Fruit fly (Drosophila melanogaster) whole organism, embryonic: ENCODE measurements around the gene CG4586.

Source experiments
- Abd-B ChIP-seq: fragments of 200-800 bp; sonication (Bioruptor generic); optimal IDR thresholded peaks from 2 replicates; lab custom pipeline; 2018; ENCODE audit warnings: missing biosample characterization, mild to moderate bottlenecking, missing genetic modification characterization, moderate library complexity
- Atf6 ChIP-seq: fragments of 200-800 bp; sonication (Bioruptor generic); IDR thresholded peaks from 2 replicates; pipeline ENCODE4 v1.3.6; 2022; ENCODE audit warnings: missing biosample characterization, missing genetic modification characterization
- B-H1 ChIP-seq: fragments of 200-800 bp; sonication (Bioruptor generic); IDR thresholded peaks from 3 replicates; pipeline ENCODE4 v1.3.6; 2022; ENCODE audit warnings: missing biosample characterization, missing genetic modification characterization
- Bgb ChIP-seq: fragments of 200-800 bp; sonication (Bioruptor generic); IDR thresholded peaks from 2 replicates; pipeline ENCODE4 v1.3.6; 2022; ENCODE audit warnings: missing biosample characterization, missing genetic modification characterization; ENCODE audit not compliant: partially characterized antibody
- CG10959 ChIP-seq: fragments of 200-800 bp; sonication (Bioruptor generic); IDR thresholded peaks from 2 replicates; pipeline ENCODE4 v1.3.6; 2022; ENCODE audit warnings: missing biosample characterization, missing genetic modification characterization
- CG11456 ChIP-seq: fragments of 200-800 bp; sonication (Bioruptor generic); IDR thresholded peaks from 3 replicates; pipeline ENCODE4 v1.3.6; 2022; ENCODE audit warnings: missing biosample characterization, missing genetic modification characterization
- CG12219 ChIP-seq: fragments of 200-800 bp; sonication (Bioruptor generic); optimal IDR thresholded peaks from 3 replicates; lab custom pipeline; 2018; ENCODE audit warnings: missing biosample characterization, mild to moderate bottlenecking, missing genetic modification characterization
- CG15601 ChIP-seq: fragments of 200-800 bp; sonication (Bioruptor generic); optimal IDR thresholded peaks from 3 replicates; lab custom pipeline; 2019; ENCODE audit warnings: missing biosample characterization, mild to moderate bottlenecking, missing genetic modification characterization, moderate library complexity
- CG1602 ChIP-seq: fragments of 200-800 bp; sonication (Bioruptor generic); optimal IDR thresholded peaks from 3 replicates; lab custom pipeline; 2016; ENCODE audit warnings: missing biosample characterization, missing genetic modification characterization
- CG1603 ChIP-seq: fragments of 200-800 bp; sonication (Bioruptor generic); optimal IDR thresholded peaks from 2 replicates; lab custom pipeline; 2019; ENCODE audit warnings: missing biosample characterization, mild to moderate bottlenecking, missing genetic modification characterization, moderate library complexity
- CG17612 ChIP-seq: fragments of 200-800 bp; sonication (Bioruptor generic); IDR thresholded peaks from 2 replicates; pipeline ENCODE4 v1.3.6; 2022; ENCODE audit warnings: missing biosample characterization, missing genetic modification characterization
- CG17802 ChIP-seq: fragments of 200-800 bp; sonication (Bioruptor generic); optimal IDR thresholded peaks from 2 replicates; lab custom pipeline; 2018; ENCODE audit warnings: missing biosample characterization, mild to moderate bottlenecking, missing genetic modification characterization, moderate library complexity
- CG2678 ChIP-seq: fragments of 200-800 bp; sonication (Bioruptor generic); optimal IDR thresholded peaks from 3 replicates; lab custom pipeline; 2019; ENCODE audit warnings: missing biosample characterization, mild to moderate bottlenecking, missing genetic modification characterization, moderate library complexity
- CG30403 ChIP-seq: fragments of 200-800 bp; sonication (Bioruptor generic); optimal IDR thresholded peaks from 3 replicates; lab custom pipeline; 2016; ENCODE audit warnings: missing biosample characterization, missing genetic modification characterization
- CG31388 ChIP-seq: fragments of 200-800 bp; sonication (Bioruptor generic); optimal IDR thresholded peaks from 2 replicates; lab custom pipeline; 2016; ENCODE audit warnings: missing biosample characterization, missing genetic modification characterization
- CG32532 ChIP-seq: fragments of 200-800 bp; sonication (Bioruptor generic); IDR thresholded peaks from 2 replicates; pipeline ENCODE4 v1.3.6; 2022; ENCODE audit warnings: missing biosample characterization, missing genetic modification characterization
- CG4328 ChIP-seq: fragments of 200-800 bp; sonication (Bioruptor generic); optimal IDR thresholded peaks from 3 replicates; lab custom pipeline; 2017; ENCODE audit warnings: missing biosample characterization, missing genetic modification reagents, missing genetic modification characterization
- CG7928 ChIP-seq: fragments of 200-800 bp; sonication (Bioruptor generic); optimal IDR thresholded peaks from 2 replicates; lab custom pipeline; 2017; ENCODE audit warnings: missing biosample characterization, mild to moderate bottlenecking, missing genetic modification characterization
- CG7963 ChIP-seq: fragments of 200-800 bp; sonication (Bioruptor generic); IDR thresholded peaks from 3 replicates; pipeline ENCODE4 v1.3.6; 2022; ENCODE audit warnings: missing biosample characterization, missing genetic modification characterization; ENCODE audit not compliant: partially characterized antibody
- CG8478 ChIP-seq: fragments of >200 bp; optimal IDR thresholded peaks from 2 replicates; lab custom pipeline; 2018
- CG8765 ChIP-seq: fragments of 200-800 bp; sonication (Bioruptor generic); IDR thresholded peaks from 2 replicates; pipeline ENCODE4 v1.3.6; 2022; ENCODE audit warnings: missing biosample characterization, missing genetic modification characterization
- CG8924 ChIP-seq: fragments of 200-800 bp; optimal IDR thresholded peaks from 3 replicates; lab custom pipeline; 2019; ENCODE audit warnings: missing biosample characterization, mild to moderate bottlenecking, missing genetic modification characterization, moderate library complexity
- D ChIP-seq, 2 experiments: fragments of 200-800 bp in 1 of 2; fragments of >200 bp in 1 of 2; sonication (Bioruptor generic) in 1 of 2; optimal IDR thresholded peaks; 2 replicates in 1 of 2; 3 replicates in 1 of 2; lab custom pipeline; 2017; ENCODE audit warnings: mild to moderate bottlenecking in 1 of 2, missing biosample characterization in 1 of 2, missing genetic modification characterization in 1 of 2, missing genetic modification reagents in 1 of 2
- Dad ChIP-seq: fragments of 200-800 bp; sonication (Bioruptor generic); optimal IDR thresholded peaks from 3 replicates; lab custom pipeline; 2016; ENCODE audit warnings: missing biosample characterization, missing genetic modification characterization
- HmgZ ChIP-seq: fragments of 200-800 bp; sonication (Bioruptor generic); optimal IDR thresholded peaks from 2 replicates; lab custom pipeline; 2018; ENCODE audit warnings: missing biosample characterization, mild to moderate bottlenecking, missing genetic modification characterization
- Jarid2 ChIP-seq: fragments of 200-800 bp; sonication (Bioruptor generic); optimal IDR thresholded peaks from 3 replicates; lab custom pipeline; 2017; ENCODE audit warnings: mild to moderate bottlenecking, missing biosample characterization, missing genetic modification reagents, missing genetic modification characterization
- Med ChIP-seq: fragments of 200-800 bp; sonication (Bioruptor generic); peaks from one replicate; lab custom pipeline; 2016; ENCODE audit warnings: missing biosample characterization, missing genetic modification characterization, mild to moderate bottlenecking, inconsistent platforms, moderate library complexity
- NC2α ChIP-seq: fragments of 200-800 bp; sonication (Bioruptor generic); optimal IDR thresholded peaks from 2 replicates; lab custom pipeline; 2016; ENCODE audit warnings: missing biosample characterization, missing genetic modification characterization
- Nf-YC ChIP-seq: fragments of 200-800 bp; optimal IDR thresholded peaks from 3 replicates; lab custom pipeline; 2019; ENCODE audit warnings: missing biosample characterization, mild to moderate bottlenecking, missing genetic modification characterization, moderate library complexity
- Six4 ChIP-seq: fragments of 200-800 bp; sonication (Bioruptor generic); optimal IDR thresholded peaks from 2 replicates; lab custom pipeline; 2016; ENCODE audit warnings: missing biosample characterization, missing genetic modification characterization
- Taf1 ChIP-seq: fragments of 200-800 bp; sonication (Bioruptor generic); IDR thresholded peaks from 2 replicates; pipeline ENCODE4 v1.3.6; 2022; ENCODE audit warnings: missing biosample characterization, missing genetic modification characterization
- Xbp1 ChIP-seq: fragments of 200-800 bp; sonication (Bioruptor generic); optimal IDR thresholded peaks from 3 replicates; lab custom pipeline; 2016; ENCODE audit warnings: missing biosample characterization, mild to moderate bottlenecking, missing genetic modification characterization
- br ChIP-seq: fragments of >200 bp; optimal IDR thresholded peaks from 2 replicates; lab custom pipeline; 2017
- cas ChIP-seq: fragments of 200-800 bp; sonication (Bioruptor generic); IDR thresholded peaks from 2 replicates; pipeline ENCODE4 v1.3.6; 2022; ENCODE audit warnings: missing biosample characterization, missing genetic modification characterization
- chif ChIP-seq, 2 experiments: fragments of 200-800 bp; sonication (Bioruptor generic); optimal IDR thresholded peaks; 3 replicates each; lab custom pipeline; 2016; ENCODE audit warnings: missing biosample characterization in 2 of 2, missing genetic modification characterization in 2 of 2
- chinmo ChIP-seq: fragments of 200-800 bp; sonication (Bioruptor generic); IDR thresholded peaks from 4 replicates; pipeline ENCODE4 v1.3.6; 2022; ENCODE audit warnings: missing biosample characterization, missing genetic modification characterization; ENCODE audit not compliant: partially characterized antibody
- crp ChIP-seq, 2 experiments: fragments of 200-800 bp; sonication (Bioruptor generic); optimal IDR thresholded peaks; 2 replicates in 1 of 2; 3 replicates in 1 of 2; lab custom pipeline; 2017; ENCODE audit warnings: missing biosample characterization in 2 of 2, missing genetic modification characterization in 2 of 2, mild to moderate bottlenecking in 1 of 2, moderate library complexity in 1 of 2
- grau ChIP-seq: fragments of 200-800 bp; optimal IDR thresholded peaks from 3 replicates; lab custom pipeline; 2019; ENCODE audit warnings: missing biosample characterization, mild to moderate bottlenecking, missing genetic modification characterization, moderate library complexity
- grn ChIP-seq: fragments of 200-800 bp; sonication (Bioruptor generic); optimal IDR thresholded peaks from 3 replicates; lab custom pipeline; 2017; ENCODE audit warnings: missing biosample characterization, missing genetic modification characterization
- gt ChIP-seq: fragments of 200-800 bp; sonication (Bioruptor generic); IDR thresholded peaks from 2 replicates; pipeline ENCODE4 v1.3.6; 2022; ENCODE audit warnings: missing biosample characterization, missing genetic modification characterization
- nau ChIP-seq: fragments of 200-800 bp; sonication (Bioruptor generic); optimal IDR thresholded peaks from 3 replicates; lab custom pipeline; 2017; ENCODE audit warnings: missing biosample characterization, mild to moderate bottlenecking, missing genetic modification characterization, missing genetic modification reagents
- oc ChIP-seq: fragments of 200-800 bp; sonication (Bioruptor generic); optimal IDR thresholded peaks from 2 replicates; lab custom pipeline; 2018; ENCODE audit warnings: missing biosample characterization, mild to moderate bottlenecking, missing genetic modification characterization, moderate library complexity
- org-1 ChIP-seq: fragments of 200-800 bp; sonication (Bioruptor generic); optimal IDR thresholded peaks from 2 replicates; lab custom pipeline; 2017; ENCODE audit warnings: missing biosample characterization, missing genetic modification characterization
- pb ChIP-seq: fragments of 200-800 bp; sonication (Bioruptor generic); optimal IDR thresholded peaks from 3 replicates; lab custom pipeline; 2016; ENCODE audit warnings: missing biosample characterization, missing genetic modification characterization
- pum ChIP-seq: fragments of 200-800 bp; sonication (Bioruptor generic); optimal IDR thresholded peaks from 2 replicates; lab custom pipeline; 2016; ENCODE audit warnings: missing biosample characterization, missing genetic modification characterization
- pzg ChIP-seq: fragments of 200-800 bp; sonication (Bioruptor generic); optimal IDR thresholded peaks from 3 replicates; lab custom pipeline; 2018; ENCODE audit warnings: missing biosample characterization, mild to moderate bottlenecking, missing genetic modification characterization, moderate library complexity
- ssp ChIP-seq: fragments of 200-800 bp; sonication (Bioruptor generic); IDR thresholded peaks from 2 replicates; pipeline ENCODE4 v1.3.6; 2022; ENCODE audit warnings: missing biosample characterization, missing genetic modification characterization
- tup ChIP-seq: fragments of 200-800 bp; sonication (Bioruptor generic); optimal IDR thresholded peaks from 2 replicates; lab custom pipeline; 2016; ENCODE audit warnings: missing biosample characterization, mild to moderate bottlenecking, missing genetic modification characterization, moderate library complexity
- zen ChIP-seq: fragments of 200-800 bp; sonication (Bioruptor generic); optimal IDR thresholded peaks from 3 replicates; lab custom pipeline; 2018; ENCODE audit warnings: missing biosample characterization, mild to moderate bottlenecking, missing genetic modification characterization, moderate library complexity

CG4586 gene

dm6 chrX:6997653-6998491 is 28.2 kb downstream of the CG4586 start (continued):
- TF ChIP-seq Six4 (GFP tag; lab: Kevin White, UChicago) (no peak), pb (no peak), CG2678 (tag; lab: Kevin White, UChicago) (peak; percentile 38), chif (GFP tag; optimal IDR thresholded peaks at IDR 0.05; lab: Kevin White, UChicago) (peak in 1 of 2 experiments; percentile 29), CG1603 (tag; lab: Kevin White, UChicago) (peak; percentile 4), CG7928 (GFP tag; lab: Kevin White, UChicago) (no peak), Abd-B (peak; percentile 35), CG10959 (GFP tag; lab: Robert Waterston, UW) (peak; percentile 55; the same call in 1 of the 2 replicates), CG1602 (GFP tag; lab: Kevin White, UChicago) (peak; percentile 14), CG31388 (GFP tag; lab: Kevin White, UChicago) (no peak), pum (GFP tag; lab: Kevin White, UChicago) (no peak), D (optimal IDR thresholded peaks at IDR 0.05; lab: Kevin White, UChicago) (no peak), D (GFP tag; optimal IDR thresholded peaks at IDR 0.05; lab: Kevin White, UChicago) (peak; percentile 42), CG8924 (tag; lab: Kevin White, UChicago) (no peak), zen (tag; lab: Kevin White, UChicago) (peak; percentile 58)

DNA sequence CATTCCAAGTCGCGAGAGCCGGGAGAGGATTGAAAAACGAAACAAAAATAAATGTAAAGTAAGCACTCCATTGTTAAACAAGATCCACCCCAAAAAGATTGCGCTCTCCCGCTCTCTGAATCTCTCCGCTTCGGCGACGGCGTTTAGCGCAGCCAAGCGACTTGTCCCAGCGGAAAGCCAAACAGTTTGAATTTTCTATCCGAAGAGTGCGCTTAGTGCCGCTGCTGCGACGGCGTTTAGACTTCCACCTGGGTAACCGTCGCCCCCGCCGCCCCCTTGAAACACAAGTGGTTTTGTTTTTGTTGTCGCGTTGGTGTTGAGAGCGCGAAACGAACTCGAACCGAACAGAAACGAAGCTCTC is 28.8 kb downstream of the CG4586 start, which contains the start of gene Inx2:
Inx2 (plus strand) TSS at position 181 of the 361 bp plus-strand sequence.
- TF ChIP-seq CG11456, result no peak
- peak; percentile 8 for TF ChIP-seq grn (GFP tag; lab: Kevin White, UChicago)
- no peak for TF ChIP-seq br (lab: Kevin White, UChicago)
- TF ChIP-seq NC2α (GFP tag; lab: Kevin White, UChicago), result peak; percentile 1
- TF ChIP-seq CG15601, result no peak
- no peak for TF ChIP-seq CG8478 (lab: Kevin White, UChicago)
- TF ChIP-seq CG8765 (GFP tag; lab: Robert Waterston, UW), result no peak
- no peak for TF ChIP-seq cas (GFP tag; lab: Robert Waterston, UW)
- no peak for TF ChIP-seq CG17802
- TF ChIP-seq crp (GFP tag; optimal IDR thresholded peaks at IDR 0.05; lab: Kevin White, UChicago), result no peak
- TF ChIP-seq chinmo (GFP tag; lab: Robert Waterston, UW), result peak; percentile 92
- TF ChIP-seq pzg (GFP tag; lab: Kevin White, UChicago), result no peak
- TF ChIP-seq Med, result peak; percentile 91
- TF ChIP-seq CG4328 (GFP tag; lab: Kevin White, UChicago), result no peak
- no peak for TF ChIP-seq tup (GFP tag; lab: Kevin White, UChicago)
- TF ChIP-seq CG17612 (GFP tag; lab: Robert Waterston, UW), result no peak
- no peak for TF ChIP-seq gt (GFP tag; lab: Robert Waterston, UW)
- TF ChIP-seq nau (GFP tag; lab: Kevin White, UChicago), result no peak
- TF ChIP-seq grau (tag; lab: Kevin White, UChicago), result peak; percentile 17
- peak; percentile 43 for TF ChIP-seq Nf-YC (tag; lab: Kevin White, UChicago)
- TF ChIP-seq oc (tag; lab: Kevin White, UChicago), result peak; percentile 59
- TF ChIP-seq Xbp1, result no peak
- no peak for TF ChIP-seq CG30403 (GFP tag; lab: Kevin White, UChicago)
- TF ChIP-seq org-1 (GFP tag; lab: Kevin White, UChicago), result no peak
- TF ChIP-seq Taf1 (GFP tag; lab: Robert Waterston, UW), result no peak
- TF ChIP-seq B-H1 (GFP tag; lab: Robert Waterston, UW), result no peak
- TF ChIP-seq HmgZ (tag; lab: Kevin White, UChicago), result peak; percentile 74
- peak; percentile 62; the same call in 1 of the 2 replicates for TF ChIP-seq CG32532
- peak; percentile 35 for TF ChIP-seq CG12219 (GFP tag; lab: Kevin White, UChicago)
- TF ChIP-seq Jarid2 (GFP tag; lab: Kevin White, UChicago), result peak; percentile 99
- no peak for TF ChIP-seq Atf6 (GFP tag; lab: Robert Waterston, UW)
- no peak for TF ChIP-seq CG7963 (GFP tag; lab: Robert Waterston, UW)
- TF ChIP-seq ssp, result no peak
- peak; percentile 63; the same call in 1 of the 2 replicates for TF ChIP-seq Bgb (GFP tag; lab: Robert Waterston, UW)
- no peak for TF ChIP-seq Dad (GFP tag; lab: Kevin White, UChicago)
